Worm (Caenorhabditis elegans): ENCODE data around the gene T25D1.3.
A peak's percentile ranks its signal among the peaks of the same experiment; 100 is the strongest.

T25D1.3 gene

DNA sequence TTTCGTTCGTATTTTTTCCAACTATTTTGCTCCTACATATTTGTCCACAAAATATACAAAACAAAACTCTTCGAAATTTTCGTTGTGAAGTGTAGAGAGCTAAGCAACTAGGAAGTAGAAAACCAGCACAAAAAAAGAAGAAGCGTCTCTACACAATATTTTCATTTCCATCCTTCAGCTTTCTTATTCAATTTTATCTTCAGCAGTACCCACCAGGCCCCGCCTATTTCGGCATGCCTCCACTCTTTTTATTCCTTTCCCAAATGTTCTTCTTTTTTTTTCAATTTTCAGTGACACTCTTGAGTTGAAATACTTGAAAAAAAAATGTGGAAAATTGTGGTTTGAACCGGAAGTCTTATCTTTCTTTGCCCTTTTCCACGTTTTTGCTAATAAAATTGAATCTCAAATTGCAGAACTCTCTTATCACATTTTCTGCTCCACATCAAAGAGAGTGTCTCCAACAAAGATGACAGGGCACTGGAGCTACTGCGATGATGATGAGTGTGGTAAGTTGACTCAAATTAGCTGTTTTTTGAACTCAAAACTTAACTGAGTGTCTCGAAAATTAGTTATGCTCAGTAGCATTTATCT, 18.3 kb upstream of the T25D1.3 start, which contains the start of gene cah-3:
TSS of gene cah-3 (plus strand) at position 414 of the 591 bp plus-strand sequence.
- TF ChIP-seq nhr-80 (tag; optimal IDR thresholded peaks at IDR 0.05), result peak; percentile 88
- TF ChIP-seq tbx-9 (tag; optimal IDR thresholded peaks at IDR 0.05; ENCODE audit: borderline replicate concordance), result no peak

- TF ChIP-seq fkh-3 (tag; optimal IDR thresholded peaks at IDR 0.05) (no peak), nhr-179 (tag; optimal IDR thresholded peaks at IDR 0.05) (no peak), mcd-1 (GFP tag; IDR thresholded peaks at IDR 0.05) (no peak), B0035.1 (tag; optimal IDR thresholded peaks at IDR 0.05) (no peak), egrh-3 (GFP tag; IDR thresholded peaks at IDR 0.05) (no peak), F39B2.1 (GFP tag; IDR thresholded peaks at IDR 0.05) (no peak), ztf-3 (GFP tag; optimal IDR thresholded peaks at IDR 0.05) (no peak), F55B11.4 (tag; optimal IDR thresholded peaks at IDR 0.05; ENCODE audit: borderline replicate concordance, insufficient read depth) (no peak), C06A6.2 (GFP tag; conservative IDR thresholded peaks at IDR 0.05) (no peak), hsf-1 (GFP tag; IDR thresholded peaks at IDR 0.05) (no peak), F57C9.4 (tag; optimal IDR thresholded peaks at IDR 0.05) (no peak), mxl-1 (tag; optimal IDR thresholded peaks at IDR 0.05) (no peak), gei-17 (GFP tag; optimal IDR thresholded peaks at IDR 0.05) (no peak), xnd-1 (tag; optimal IDR thresholded peaks at IDR 0.05) (no peak), akir-1 (GFP tag; optimal IDR thresholded peaks at IDR 0.05) (no peak)
These were observed 14.7 kb upstream of the T25D1.3 start for ce11 chrX:16490753-16491152.

ce11 chrX:16494630-16495029, 10.8 kb upstream of the T25D1.3 start, which contains the start of gene K05G3.2:
Gene K05G3.2 (plus strand): TSS chrX:16494930.
- no peak for TF ChIP-seq efl-1 (GFP tag; optimal IDR thresholded peaks at IDR 0.05)
- no peak for TF ChIP-seq Y95B8A.8 (GFP tag; IDR thresholded peaks at IDR 0.05)
- TF ChIP-seq nhr-179 (tag; optimal IDR thresholded peaks at IDR 0.05), result no peak
- no peak for TF ChIP-seq ccch-3 (GFP tag; optimal IDR thresholded peaks at IDR 0.05)
- no peak for TF ChIP-seq F52B5.7 (tag; optimal IDR thresholded peaks at IDR 0.05)
- no peak for TF ChIP-seq F39B2.1 (GFP tag; IDR thresholded peaks at IDR 0.05)
- TF ChIP-seq ceh-91 (GFP tag; IDR thresholded peaks at IDR 0.05), result no peak
- TF ChIP-seq ztf-28 (GFP tag; IDR thresholded peaks at IDR 0.05), result no peak

DNA sequence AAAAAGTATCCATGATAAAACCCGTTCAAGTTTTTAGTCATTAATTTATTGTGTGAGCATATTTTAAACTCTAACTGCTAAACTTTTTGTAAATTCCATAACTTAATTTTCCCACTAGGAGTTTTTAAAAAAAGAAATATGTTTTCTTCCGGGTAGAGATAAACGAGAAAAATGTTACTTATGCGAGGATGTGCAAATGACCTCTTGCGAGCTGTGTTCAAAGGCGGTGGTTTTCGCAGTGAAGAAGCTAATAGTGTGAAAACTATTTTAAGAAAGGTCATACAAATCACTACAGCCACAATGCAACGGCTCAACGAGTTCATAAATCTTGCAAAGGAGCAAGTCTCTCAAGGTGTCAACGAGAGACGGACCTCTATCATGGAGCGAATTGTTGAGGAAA, 4.4 kb upstream of the T25D1.3 start, which contains the start of gene K05G3.1:
TSS of gene K05G3.1 (plus strand) at position 301 of the 400 bp plus-strand sequence.
- TF ChIP-seq pha-4 (tag; optimal IDR thresholded peaks at IDR 0.05), result no peak
- TF ChIP-seq xnd-1 (tag; optimal IDR thresholded peaks at IDR 0.05), result no peak
- no peak for TF ChIP-seq K11D2.4 (GFP tag; IDR thresholded peaks at IDR 0.05)
- TF ChIP-seq ceh-40 (GFP tag; IDR thresholded peaks at IDR 0.05), result no peak
- no peak for TF ChIP-seq hlh-12 (tag; optimal IDR thresholded peaks at IDR 0.05)
- TF ChIP-seq B0019.2 (GFP tag; conservative IDR thresholded peaks at IDR 0.05), result no peak
- TF ChIP-seq hmg-20 (GFP tag; IDR thresholded peaks at IDR 0.05), result no peak
- no peak for TF ChIP-seq nhr-90 (tag; optimal IDR thresholded peaks at IDR 0.05)
- no peak for TF ChIP-seq Y53F4B.3 (GFP tag; IDR thresholded peaks at IDR 0.05)
- no peak for TF ChIP-seq lin-26 (GFP tag; IDR thresholded peaks at IDR 0.05)
- no peak for TF ChIP-seq madf-6 (GFP tag; IDR thresholded peaks at IDR 0.05)
- TF ChIP-seq aptf-2 (GFP tag; conservative IDR thresholded peaks at IDR 0.05), result no peak
- TF ChIP-seq ama-1 (optimal IDR thresholded peaks at IDR 0.05), result no peak
- TF ChIP-seq ama-1 (GFP tag; optimal IDR thresholded peaks at IDR 0.05), result no peak
- TF ChIP-seq rpc-1 (optimal IDR thresholded peaks at IDR 0.05), result no peak
- no peak for TF ChIP-seq rpc-1 (tag; optimal IDR thresholded peaks at IDR 0.05)
- no peak for TF ChIP-seq Y56A3A.18 (GFP tag; IDR thresholded peaks at IDR 0.05)
- no peak for TF ChIP-seq aptf-3 (GFP tag; IDR thresholded peaks at IDR 0.05)
- TF ChIP-seq B0035.1 (tag; optimal IDR thresholded peaks at IDR 0.05), result no peak
- no peak for TF ChIP-seq C06A6.2 (GFP tag; conservative IDR thresholded peaks at IDR 0.05)
